Worm (Caenorhabditis elegans): ENCODE data around the gene mtss-1.

ce11 chrIII:8782744-8783143 is 14.6 kb downstream of the mtss-1 start:
- TF ChIP-seq madf-6 (GFP tag; IDR thresholded peaks at IDR 0.05) (no peak), T26A5.8 (tag; optimal IDR thresholded peaks at IDR 0.05) (no peak), ceh-27 (GFP tag; optimal IDR thresholded peaks at IDR 0.05) (no peak), ama-1 (optimal IDR thresholded peaks at IDR 0.05) (no peak), ama-1 (GFP tag; optimal IDR thresholded peaks at IDR 0.05) (no peak), snpc-1.3 (tag; optimal IDR thresholded peaks at IDR 0.05; ENCODE audit: insufficient read depth) (no peak), F10E7.11 (tag; optimal IDR thresholded peaks at IDR 0.05) (no peak), lin-26 (GFP tag; IDR thresholded peaks at IDR 0.05) (no peak), madf-8 (GFP tag; conservative IDR thresholded peaks at IDR 0.05) (no peak), chd-7 (tag; optimal IDR thresholded peaks at IDR 0.05) (no peak), die-1 (tag; optimal IDR thresholded peaks at IDR 0.05) (peak; percentile 44), mxl-1 (tag; optimal IDR thresholded peaks at IDR 0.05) (no peak), unc-130 (GFP tag; optimal IDR thresholded peaks at IDR 0.05) (no peak), F52B5.7 (tag; optimal IDR thresholded peaks at IDR 0.05) (no peak), ZK185.1 (tag; optimal IDR thresholded peaks at IDR 0.05; ENCODE audit: poor library complexity, severe bottlenecking) (no peak)
